Fruit fly (Drosophila melanogaster): ENCODE measurements around the gene CG7730.

The CG7730 gene

dm6 chr3L:17047811-17048239 is 20.5 kb downstream of the CG7730 start:
- no peak for TF ChIP-seq Hr78 (GFP tag; optimal IDR thresholded peaks at IDR 0.05)
- no peak for TF ChIP-seq CG11085 (GFP tag; IDR thresholded peaks at IDR 0.05)
- no peak for TF ChIP-seq run (tag; optimal IDR thresholded peaks at IDR 0.05)
- TF ChIP-seq pnt (GFP tag; optimal IDR thresholded peaks at IDR 0.05) = no peak
- TF ChIP-seq CG7271 (tag; optimal IDR thresholded peaks at IDR 0.05) = no peak
- TF ChIP-seq CG15073 (GFP tag; optimal IDR thresholded peaks at IDR 0.05) = no peak
- TF ChIP-seq ro (GFP tag; IDR thresholded peaks at IDR 0.05) = no peak
- no peak for TF ChIP-seq schlank (tag; optimal IDR thresholded peaks at IDR 0.05)
- no peak for TF ChIP-seq tll (GFP tag; optimal IDR thresholded peaks at IDR 0.05)
- TF ChIP-seq NFAT (GFP tag; IDR thresholded peaks at IDR 0.05) = no peak
- no peak for TF ChIP-seq ewg (GFP tag; optimal IDR thresholded peaks at IDR 0.05)
- no peak for TF ChIP-seq chinmo (GFP tag; IDR thresholded peaks at IDR 0.05; ENCODE audit: partially characterized antibody)
- no peak for TF ChIP-seq Hr39 (optimal IDR thresholded peaks at IDR 0.05)
- no peak for TF ChIP-seq CG11560 (tag; IDR thresholded peaks at IDR 0.05)
- TF ChIP-seq CG12942 (GFP tag; optimal IDR thresholded peaks at IDR 0.05) = no peak
- peak; percentile 53 for TF ChIP-seq cg (GFP tag; optimal IDR thresholded peaks at IDR 0.05)
- no peak for TF ChIP-seq fru (optimal IDR thresholded peaks at IDR 0.05)
- TF ChIP-seq dati (GFP tag; IDR thresholded peaks at IDR 0.05) = no peak
- no peak for TF ChIP-seq aop (GFP tag; IDR thresholded peaks at IDR 0.05)
- TF ChIP-seq dmrt11E (tag; optimal IDR thresholded peaks at IDR 0.05) = no peak
- no peak for TF ChIP-seq CG4424 (GFP tag; optimal IDR thresholded peaks at IDR 0.05)
- TF ChIP-seq CG4707 (GFP tag; optimal IDR thresholded peaks at IDR 0.05) = peak; percentile 41
- no peak for TF ChIP-seq Awh (GFP tag; IDR thresholded peaks at IDR 0.05)
- peak; percentile 92 for TF ChIP-seq kah (GFP tag; optimal IDR thresholded peaks at IDR 0.05)
- peak; percentile 12 for TF ChIP-seq CG12391 (tag; optimal IDR thresholded peaks at IDR 0.05)
- no peak for TF ChIP-seq B-H2 (GFP tag; optimal IDR thresholded peaks at IDR 0.05)
- TF ChIP-seq repo (GFP tag; optimal IDR thresholded peaks at IDR 0.05) = no peak
- TF ChIP-seq Rx (GFP tag; IDR thresholded peaks at IDR 0.05) = no peak
- peak; percentile 11 for TF ChIP-seq abd-A (tag; optimal IDR thresholded peaks at IDR 0.05)
- TF ChIP-seq crc (GFP tag; optimal IDR thresholded peaks at IDR 0.05) = no peak
- no peak for TF ChIP-seq pita (GFP tag; optimal IDR thresholded peaks at IDR 0.05)
- TF ChIP-seq Hey (tag; optimal IDR thresholded peaks at IDR 0.05) = no peak
- no peak for TF ChIP-seq disco-r (GFP tag; optimal IDR thresholded peaks at IDR 0.05)
- TF ChIP-seq p53 (GFP tag; optimal IDR thresholded peaks at IDR 0.05) = no peak
- TF ChIP-seq CG42726 (GFP tag; IDR thresholded peaks at IDR 0.05; ENCODE audit: partially characterized antibody) = no peak
- no peak for TF ChIP-seq CG8765 (GFP tag; IDR thresholded peaks at IDR 0.05)
- TF ChIP-seq CG2678 (tag; optimal IDR thresholded peaks at IDR 0.05) = peak; percentile 50
- TF ChIP-seq al (GFP tag; IDR thresholded peaks at IDR 0.05) = no peak
- no peak for TF ChIP-seq NfI (GFP tag; optimal IDR thresholded peaks at IDR 0.05)
- TF ChIP-seq seq (GFP tag; IDR thresholded peaks at IDR 0.05) = 0 out of 2 replicates have a peak, but pooled peaks have one; percentile 19
- peak; percentile 40 for TF ChIP-seq CG8281 (tag; optimal IDR thresholded peaks at IDR 0.05)
- no peak for TF ChIP-seq Ets97D (GFP tag; optimal IDR thresholded peaks at IDR 0.05)
- TF ChIP-seq inv (GFP tag; IDR thresholded peaks at IDR 0.05; ENCODE audit: partially characterized antibody) = no peak
- no peak for TF ChIP-seq CG14860 (GFP tag; IDR thresholded peaks at IDR 0.05; ENCODE audit: partially characterized antibody)
- no peak for TF ChIP-seq CG15011 (GFP tag; optimal IDR thresholded peaks at IDR 0.05)
- TF ChIP-seq Hmr (GFP tag; optimal IDR thresholded peaks at IDR 0.05) = peak; percentile 42
- no peak for TF ChIP-seq Fer3 (tag; optimal IDR thresholded peaks at IDR 0.05)
- TF ChIP-seq so (GFP tag; IDR thresholded peaks at IDR 0.05) = no peak
- no peak for TF ChIP-seq CG10959 (GFP tag; IDR thresholded peaks at IDR 0.05)
- TF ChIP-seq Doc3 (GFP tag; IDR thresholded peaks at IDR 0.05; ENCODE audit: partially characterized antibody) = no peak
- no peak for TF ChIP-seq bcd (GFP tag; optimal IDR thresholded peaks at IDR 0.05)
- no peak for TF ChIP-seq CG31388 (GFP tag; optimal IDR thresholded peaks at IDR 0.05)
